Worm (Caenorhabditis elegans): ENCODE measurements around the gene fbxa-201.

Gene fbxa-201

DNA sequence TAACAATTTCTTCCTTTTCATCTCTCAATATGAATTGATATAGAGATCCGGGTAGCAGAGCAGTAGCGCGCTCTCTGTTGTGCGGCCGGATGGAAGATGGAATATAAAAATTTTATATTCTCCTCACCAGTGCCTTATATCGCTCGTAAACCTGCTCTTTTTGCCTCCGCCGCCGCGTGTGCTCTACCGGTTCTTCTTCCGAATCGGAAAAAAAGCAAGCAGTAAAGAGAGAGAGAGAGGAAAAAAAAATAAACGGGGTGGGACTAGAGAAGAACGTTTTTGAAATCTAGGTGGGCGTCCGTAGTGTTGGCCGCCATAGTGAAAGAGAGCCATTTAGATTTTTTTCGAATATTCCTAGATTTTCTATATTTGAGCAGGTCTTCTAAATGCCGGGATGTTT is 37.2 kb upstream of the fbxa-201 start, which contains the start of gene glb-25:
Gene glb-25 (plus strand): TSS at position 301 of the 400 bp plus-strand sequence.
- TF ChIP-seq unc-120 (tag; optimal IDR thresholded peaks at IDR 0.05; ENCODE audit: poor library complexity, severe bottlenecking) = no peak
- TF ChIP-seq ceh-39 (tag; optimal IDR thresholded peaks at IDR 0.05) = no peak
- no peak for TF ChIP-seq zip-8 (tag; optimal IDR thresholded peaks at IDR 0.05)
- TF ChIP-seq bed-3 (GFP tag; optimal IDR thresholded peaks at IDR 0.05) = no peak
- no peak for TF ChIP-seq elt-1 (tag; optimal IDR thresholded peaks at IDR 0.05; ENCODE audit: borderline replicate concordance, insufficient read depth)
- TF ChIP-seq sem-2 (GFP tag; optimal IDR thresholded peaks at IDR 0.05) = no peak
- TF ChIP-seq snpc-4 (tag; optimal IDR thresholded peaks at IDR 0.05) = no peak
- TF ChIP-seq M03D4.4 (tag; optimal IDR thresholded peaks at IDR 0.05) = no peak
- TF ChIP-seq nhr-2 (tag; optimal IDR thresholded peaks at IDR 0.05) = no peak
- TF ChIP-seq nhr-76 (tag; optimal IDR thresholded peaks at IDR 0.05) = no peak
- TF ChIP-seq nhr-237 (tag; optimal IDR thresholded peaks at IDR 0.05) = no peak
- TF ChIP-seq blmp-1 (tag; optimal IDR thresholded peaks at IDR 0.05) = no peak
- no peak for TF ChIP-seq lin-32 (GFP tag; optimal IDR thresholded peaks at IDR 0.05)
- TF ChIP-seq ham-2 (GFP tag; optimal IDR thresholded peaks at IDR 0.05) = no peak
- TF ChIP-seq ceh-83 (GFP tag; optimal IDR thresholded peaks at IDR 0.05) = no peak
- no peak for TF ChIP-seq nhr-12 (tag; optimal IDR thresholded peaks at IDR 0.05)
- TF ChIP-seq drap-1 (GFP tag; optimal IDR thresholded peaks at IDR 0.05) = no peak
- no peak for TF ChIP-seq nhr-28 (tag; optimal IDR thresholded peaks at IDR 0.05)

DNA sequence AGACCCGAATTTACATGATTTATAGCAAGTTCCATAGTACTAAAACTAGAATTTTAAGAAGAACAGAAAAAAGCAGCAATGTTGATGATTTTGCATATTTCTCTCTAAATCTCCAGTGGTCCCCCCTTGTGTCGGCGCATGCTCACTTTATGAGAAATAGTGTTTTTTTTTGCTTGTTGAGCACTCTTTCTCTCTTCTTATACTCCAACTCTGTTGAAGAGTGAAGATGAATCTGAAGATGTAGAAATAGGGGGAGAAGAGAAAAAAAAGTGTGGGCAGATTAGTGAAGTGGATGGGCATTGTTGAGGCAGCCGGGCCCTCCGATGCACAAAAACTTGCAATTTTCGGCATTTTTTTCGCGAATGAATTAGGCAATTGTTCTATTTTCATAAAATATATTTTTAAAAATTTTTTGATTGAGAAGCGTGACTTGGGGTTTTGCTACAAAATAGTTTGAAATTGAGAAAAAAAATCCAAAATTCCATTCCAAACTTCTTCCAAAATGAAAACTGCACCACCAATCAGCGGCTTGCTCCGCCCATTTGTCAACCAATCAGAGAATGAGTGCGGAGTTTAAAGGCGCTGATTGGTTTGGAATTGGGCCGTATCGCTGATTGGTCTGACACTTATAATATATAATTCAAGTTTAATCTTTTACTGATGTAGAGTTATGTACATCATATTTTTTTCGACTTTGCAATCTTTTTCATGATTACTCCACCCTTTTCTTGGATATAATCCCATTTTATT is 34.5 kb upstream of the fbxa-201 start:
- no peak for TF ChIP-seq pha-4 (tag; optimal IDR thresholded peaks at IDR 0.05)
- no peak for TF ChIP-seq elt-1 (tag; optimal IDR thresholded peaks at IDR 0.05; ENCODE audit: borderline replicate concordance, insufficient read depth)
- TF ChIP-seq unc-62 (GFP tag; optimal IDR thresholded peaks at IDR 0.05) = no peak
- no peak for TF ChIP-seq mls-2 (tag; optimal IDR thresholded peaks at IDR 0.05)
- no peak for TF ChIP-seq unc-39 (tag; optimal IDR thresholded peaks at IDR 0.05)
- TF ChIP-seq bed-3 (GFP tag; optimal IDR thresholded peaks at IDR 0.05) = no peak
- TF ChIP-seq lsy-2 (tag; optimal IDR thresholded peaks at IDR 0.05) = no peak
- TF ChIP-seq nhr-237 (tag; optimal IDR thresholded peaks at IDR 0.05) = no peak
- no peak for TF ChIP-seq M03D4.4 (tag; optimal IDR thresholded peaks at IDR 0.05)
- no peak for TF ChIP-seq blmp-1 (tag; optimal IDR thresholded peaks at IDR 0.05)
- TF ChIP-seq ceh-83 (GFP tag; optimal IDR thresholded peaks at IDR 0.05) = no peak
- TF ChIP-seq ham-2 (GFP tag; optimal IDR thresholded peaks at IDR 0.05) = no peak
- TF ChIP-seq ceh-43 (GFP tag; optimal IDR thresholded peaks at IDR 0.05) = no peak
- TF ChIP-seq sem-2 (GFP tag; optimal IDR thresholded peaks at IDR 0.05) = no peak
- TF ChIP-seq cnd-1 (tag; optimal IDR thresholded peaks at IDR 0.05) = no peak
- TF ChIP-seq nhr-2 (tag; optimal IDR thresholded peaks at IDR 0.05) = no peak
- no peak for TF ChIP-seq mab-5 (tag; optimal IDR thresholded peaks at IDR 0.05)
- no peak for TF ChIP-seq mep-1 (tag; optimal IDR thresholded peaks at IDR 0.05)
- TF ChIP-seq nhr-28 (tag; optimal IDR thresholded peaks at IDR 0.05) = no peak

DNA sequence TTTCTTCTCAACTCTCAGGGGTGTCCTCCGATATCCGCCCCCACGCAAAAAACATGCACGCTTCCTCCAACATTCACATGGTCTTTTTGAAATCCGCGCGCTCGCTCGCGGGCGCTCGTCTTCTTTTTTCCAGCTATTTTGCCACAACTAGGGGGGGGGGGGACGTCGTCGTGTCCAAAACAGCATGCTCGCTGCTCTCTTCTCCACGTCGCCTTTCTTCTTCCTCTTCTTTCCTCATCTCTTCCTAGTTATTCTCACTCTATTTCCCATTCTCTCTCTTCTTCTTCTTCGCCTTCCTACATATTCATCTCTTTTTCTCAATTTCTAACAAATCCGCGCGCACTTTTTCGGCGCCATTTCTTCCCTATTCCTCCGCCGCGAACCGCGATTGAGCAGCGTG is 31.7 kb upstream of the fbxa-201 start:
- no peak for TF ChIP-seq unc-39 (tag; optimal IDR thresholded peaks at IDR 0.05)
- TF ChIP-seq blmp-1 (tag; optimal IDR thresholded peaks at IDR 0.05) = no peak
- TF ChIP-seq M03D4.4 (tag; optimal IDR thresholded peaks at IDR 0.05) = no peak
- no peak for TF ChIP-seq hlh-1 (tag; optimal IDR thresholded peaks at IDR 0.05)
- no peak for TF ChIP-seq tbx-8 (GFP tag; optimal IDR thresholded peaks at IDR 0.05)
- no peak for TF ChIP-seq sptf-1 (tag; optimal IDR thresholded peaks at IDR 0.05)
- TF ChIP-seq nhr-237 (tag; optimal IDR thresholded peaks at IDR 0.05) = no peak
- TF ChIP-seq mls-2 (tag; optimal IDR thresholded peaks at IDR 0.05) = no peak
- no peak for TF ChIP-seq lin-32 (GFP tag; optimal IDR thresholded peaks at IDR 0.05)
- no peak for TF ChIP-seq lsy-2 (tag; optimal IDR thresholded peaks at IDR 0.05)
- no peak for TF ChIP-seq unc-120 (tag; optimal IDR thresholded peaks at IDR 0.05; ENCODE audit: poor library complexity, severe bottlenecking)

DNA sequence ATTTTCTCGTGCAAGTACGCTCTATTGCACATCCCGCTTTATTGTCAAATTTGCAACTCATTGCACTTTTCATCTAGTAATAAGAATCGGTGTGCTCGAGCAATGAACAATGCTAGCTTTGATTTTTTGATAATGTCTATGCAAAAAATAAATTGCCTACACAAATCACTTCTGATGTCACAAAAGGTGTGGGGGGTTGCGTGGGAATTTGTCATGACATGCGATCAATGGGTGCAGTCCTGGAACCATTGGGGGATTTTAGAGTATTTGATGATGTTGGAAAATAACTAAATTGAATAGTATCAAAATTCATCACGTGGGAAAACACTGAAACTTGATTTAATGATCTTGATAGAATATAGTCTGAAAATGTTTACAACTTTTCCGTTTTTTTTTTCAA is 29.3 kb upstream of the fbxa-201 start:
- TF ChIP-seq zip-8 (tag; optimal IDR thresholded peaks at IDR 0.05) = no peak
- TF ChIP-seq lsy-2 (tag; optimal IDR thresholded peaks at IDR 0.05) = no peak
- no peak for TF ChIP-seq blmp-1 (tag; optimal IDR thresholded peaks at IDR 0.05)
- TF ChIP-seq snpc-4 (tag; optimal IDR thresholded peaks at IDR 0.05) = no peak
- no peak for TF ChIP-seq M03D4.4 (tag; optimal IDR thresholded peaks at IDR 0.05)
- no peak for TF ChIP-seq cnd-1 (tag; optimal IDR thresholded peaks at IDR 0.05)
- no peak for TF ChIP-seq elt-3 (tag; optimal IDR thresholded peaks at IDR 0.05)
- no peak for TF ChIP-seq mep-1 (tag; optimal IDR thresholded peaks at IDR 0.05)
- TF ChIP-seq bed-3 (GFP tag; optimal IDR thresholded peaks at IDR 0.05) = no peak
- TF ChIP-seq ceh-83 (GFP tag; optimal IDR thresholded peaks at IDR 0.05) = no peak
- no peak for TF ChIP-seq nhr-12 (tag; optimal IDR thresholded peaks at IDR 0.05)
- no peak for TF ChIP-seq nhr-76 (tag; optimal IDR thresholded peaks at IDR 0.05)
- TF ChIP-seq mab-5 (tag; optimal IDR thresholded peaks at IDR 0.05) = no peak
- TF ChIP-seq ceh-43 (GFP tag; optimal IDR thresholded peaks at IDR 0.05) = no peak
- TF ChIP-seq ceh-39 (tag; optimal IDR thresholded peaks at IDR 0.05) = no peak
- no peak for TF ChIP-seq tbx-8 (GFP tag; optimal IDR thresholded peaks at IDR 0.05)
- TF ChIP-seq ces-1 (GFP tag; optimal IDR thresholded peaks at IDR 0.05) = no peak
- no peak for TF ChIP-seq pha-4 (tag; optimal IDR thresholded peaks at IDR 0.05)
- no peak for TF ChIP-seq flh-1 (GFP tag; optimal IDR thresholded peaks at IDR 0.05)
